Fruit fly (Drosophila melanogaster) whole organism, prepupa: ENCODE data around the gene ball.

Source experiments
- cyc ChIP-seq: fragments of 200-800 bp; sonication (Bioruptor generic); optimal IDR thresholded peaks from 3 replicates; lab custom pipeline; 2016; ENCODE audit warnings: missing biosample characterization, missing genetic modification characterization
- topi ChIP-seq: fragments of 200-800 bp; sonication (Bioruptor generic); optimal IDR thresholded peaks from 3 replicates; lab custom pipeline; 2016; ENCODE audit warnings: missing biosample characterization, missing genetic modification characterization

- TF ChIP-seq topi (GFP tag; lab: Kevin White, UChicago) (peak; percentile 83), cyc (peak; percentile 85)
Observed at dm6 chr3R:26821117-26821516, 45.5 kb downstream of the ball start.
